Worm (Caenorhabditis elegans) whole organism, L1 larva: ENCODE measurements around the gene C06E4.2.

Source experiments
- ceh-63 ChIP-seq: fragments of 200-800 bp; sonication (Bioruptor generic); optimal IDR thresholded peaks from 2 replicates; lab custom pipeline; 2018; ENCODE audit warnings: mild to moderate bottlenecking, missing genetic modification characterization, missing compliant biosample characterization
- fkh-10 ChIP-seq: sonication (generic microtip); optimal IDR thresholded peaks from 2 replicates; lab custom pipeline; 2017; ENCODE audit warnings: missing biosample characterization, missing genetic modification reagents, missing genetic modification characterization
- grh-1 ChIP-seq: fragments of 200-800 bp; sonication (Bioruptor generic); IDR thresholded peaks from 2 replicates; pipeline ENCODE4 v1.3.6; 2022; ENCODE audit warnings: missing genetic modification reagents, missing genetic modification characterization, missing compliant biosample characterization
- mep-1 ChIP-seq: fragments of 150-350 bp; optimal IDR thresholded peaks from 2 replicates; lab custom pipeline; 2014; ENCODE audit warnings: missing biosample characterization, missing genetic modification characterization
- swsn-7 ChIP-seq: sonication (generic microtip); optimal IDR thresholded peaks from 2 replicates; lab custom pipeline; 2016; ENCODE audit warnings: missing genetic modification characterization, missing compliant biosample characterization

DNA sequence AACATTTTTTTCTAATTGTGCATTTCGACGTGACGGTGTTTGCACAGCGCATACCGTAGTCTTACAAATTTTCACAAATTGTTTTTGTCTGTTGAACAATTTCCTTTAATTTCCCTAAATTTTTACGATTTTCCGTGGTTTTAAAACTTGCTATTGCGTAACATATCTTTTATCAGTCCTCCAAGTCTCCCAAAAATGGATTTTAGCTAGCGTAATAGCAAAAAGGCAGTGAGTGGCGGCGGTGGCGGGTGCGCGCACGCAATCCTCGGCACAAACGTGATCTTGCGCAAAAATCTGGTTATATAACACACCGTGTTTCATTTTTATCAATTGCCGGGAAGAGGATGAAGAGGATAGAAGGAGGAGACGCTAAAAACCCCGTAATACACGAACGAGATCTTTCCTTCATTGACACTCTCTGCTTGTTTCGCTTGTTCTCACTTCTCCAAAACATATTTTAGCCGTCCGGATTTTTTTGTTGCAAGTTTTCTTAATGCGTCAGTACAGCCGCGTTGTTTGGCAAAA lies 40.5 kb upstream of the C06E4.2 start:
- TF ChIP-seq mep-1 (tag; lab: Kevin White, UChicago), result no peak
- TF ChIP-seq swsn-7 (tag; lab: Kevin White, UChicago), result no peak
- TF ChIP-seq ceh-63 (GFP tag; lab: Kevin White, UChicago), result no peak
- no peak for TF ChIP-seq fkh-10
- TF ChIP-seq grh-1 (GFP tag; lab: Robert Waterston, UW), result no peak
